Worm (Caenorhabditis elegans) whole organism, young adult: ENCODE results near the gene eng-1.

Source experiments
- B0035.1 ChIP-seq: sonication (generic microtip); optimal IDR thresholded peaks from 2 replicates; lab custom pipeline; 2016; ENCODE audit warnings: missing genetic modification characterization, mild to moderate bottlenecking, missing compliant biosample characterization, missing genotype, missing genetic modification reagents
- C17E4.6 ChIP-seq: fragments of 200-800 bp; sonication (Bioruptor generic); IDR thresholded peaks from 2 replicates; pipeline ENCODE4 v1.3.6; 2022; ENCODE audit warnings: missing genetic modification reagents, missing genetic modification characterization, missing compliant biosample characterization
- D2030.7 ChIP-seq: fragments of 200-800 bp; sonication (Bioruptor generic); IDR thresholded peaks from 2 replicates; pipeline ENCODE4 v1.3.6; 2022; ENCODE audit warnings: missing genetic modification reagents, missing genetic modification characterization, missing compliant biosample characterization
- F33H1.4 ChIP-seq: fragments of 200-800 bp; sonication (Bioruptor generic); IDR thresholded peaks from 2 replicates; pipeline ENCODE4 v1.3.6; 2022; ENCODE audit warnings: missing genetic modification reagents, missing genetic modification characterization, missing compliant biosample characterization
- F49E8.2 ChIP-seq: sonication (generic microtip); optimal IDR thresholded peaks from 3 replicates; lab custom pipeline; 2017; ENCODE audit warnings: missing genetic modification characterization, mild to moderate bottlenecking, missing compliant biosample characterization, antibody characterized with exemption, moderate library complexity; ENCODE audit not compliant: insufficient read depth
- F52B5.7 ChIP-seq: sonication (generic microtip); optimal IDR thresholded peaks from 2 replicates; lab custom pipeline; 2016; ENCODE audit warnings: mild to moderate bottlenecking, missing genetic modification characterization, missing compliant biosample characterization
- F55B11.4 ChIP-seq: sonication (generic microtip); optimal IDR thresholded peaks from 2 replicates; lab custom pipeline; 2016; ENCODE audit warnings: missing compliant biosample characterization, missing genetic modification characterization, borderline replicate concordance; ENCODE audit not compliant: insufficient read depth
- F57C9.4 ChIP-seq: sonication (generic microtip); optimal IDR thresholded peaks from 2 replicates; lab custom pipeline; 2017; ENCODE audit warnings: mild to moderate bottlenecking, missing genetic modification characterization, missing compliant biosample characterization
- Y53F4B.3 ChIP-seq: fragments of 200-800 bp; sonication (Bioruptor generic); IDR thresholded peaks from 2 replicates; pipeline ENCODE4 v1.3.6; 2022; ENCODE audit warnings: missing genetic modification reagents, missing genetic modification characterization, missing compliant biosample characterization
- Y79H2A.3 ChIP-seq: fragments of 200-800 bp; sonication (Bioruptor generic); conservative IDR thresholded peaks from 2 replicates; pipeline ENCODE4 v1.3.6; 2022; ENCODE audit warnings: missing genetic modification reagents, missing genetic modification characterization, missing compliant biosample characterization
- Y95B8A.8 ChIP-seq: fragments of 200-800 bp; sonication (Bioruptor generic); IDR thresholded peaks from 2 replicates; pipeline ENCODE4 v1.3.6; 2022; ENCODE audit warnings: missing genetic modification reagents, missing genetic modification characterization, missing compliant biosample characterization
- ama-1 ChIP-seq, 3 experiments: fragments of 150-350 bp in 1 of 3; sonication (generic microtip) in 2 of 3; optimal IDR thresholded peaks; 2 replicates each; lab custom pipeline; 2014 to 2018; ENCODE audit warnings: missing biosample characterization in 2 of 3, missing genetic modification characterization in 2 of 3, missing genetic modification reagents in 2 of 3
- aptf-2 ChIP-seq: fragments of 200-800 bp; sonication (Bioruptor generic); conservative IDR thresholded peaks from 2 replicates; pipeline ENCODE4 v1.3.6; 2022; ENCODE audit warnings: missing genetic modification reagents, missing genetic modification characterization, missing compliant biosample characterization
- aptf-3 ChIP-seq: fragments of 200-800 bp; sonication (Bioruptor generic); IDR thresholded peaks from 2 replicates; pipeline ENCODE4 v1.3.6; 2022; ENCODE audit warnings: missing genetic modification characterization, missing compliant biosample characterization
- atf-7 ChIP-seq: sonication (generic microtip); optimal IDR thresholded peaks from 2 replicates; lab custom pipeline; 2017; ENCODE audit warnings: mild to moderate bottlenecking, missing genetic modification characterization, missing compliant biosample characterization
- bed-1 ChIP-seq: fragments of 200-800 bp; sonication (Bioruptor generic); IDR thresholded peaks from 2 replicates; pipeline ENCODE4 v1.3.6; 2022; ENCODE audit warnings: missing genetic modification reagents, missing genetic modification characterization, missing compliant biosample characterization
- cebp-1 ChIP-seq, 2 experiments: fragments of 200-800 bp in 1 of 2; sonication (Bioruptor generic) in 1 of 2; sonication (generic microtip) in 1 of 2; IDR thresholded peaks in 1 of 2; optimal IDR thresholded peaks in 1 of 2; 2 replicates each; pipeline versions ENCODE4 v1.3.6 to Lab custom; 2017 to 2022; ENCODE audit warnings: missing compliant biosample characterization in 2 of 2, missing genetic modification characterization in 2 of 2, mild to moderate bottlenecking in 1 of 2, missing genetic modification reagents in 1 of 2, moderate library complexity in 1 of 2
- ceh-27 ChIP-seq: fragments of 200-800 bp; sonication (Bioruptor generic); optimal IDR thresholded peaks from 2 replicates; lab custom pipeline; 2018; ENCODE audit warnings: mild to moderate bottlenecking, missing genetic modification characterization, moderate library complexity, missing compliant biosample characterization
- ceh-40 ChIP-seq: fragments of 200-800 bp; sonication (Bioruptor generic); IDR thresholded peaks from 2 replicates; pipeline ENCODE4 v1.3.6; 2022; ENCODE audit warnings: missing genetic modification characterization, missing compliant biosample characterization
- ceh-58 ChIP-seq: fragments of 200-800 bp; sonication (Bioruptor generic); IDR thresholded peaks from 2 replicates; pipeline ENCODE4 v1.3.6; 2022; ENCODE audit warnings: missing genetic modification characterization, missing compliant biosample characterization
- dpl-1 ChIP-seq: fragments of 150-350 bp; optimal IDR thresholded peaks from 2 replicates; lab custom pipeline; 2014; ENCODE audit warnings: missing biosample characterization, missing genetic modification reagents, missing genetic modification characterization
- efl-1 ChIP-seq: fragments of 150-350 bp; optimal IDR thresholded peaks from 2 replicates; lab custom pipeline; 2014; ENCODE audit warnings: missing biosample characterization, missing genetic modification reagents, missing genetic modification characterization
- him-1 ChIP-seq: sonication (generic microtip); optimal IDR thresholded peaks from 2 replicates; lab custom pipeline; 2016; ENCODE audit warnings: missing genotype, missing genetic modification reagents, missing genetic modification characterization, missing compliant biosample characterization
- hlh-26 ChIP-seq: fragments of 200-800 bp; sonication (Bioruptor generic); conservative IDR thresholded peaks from 2 replicates; pipeline ENCODE4 v1.3.6; 2022; ENCODE audit warnings: missing genetic modification reagents, missing genetic modification characterization, missing compliant biosample characterization
- hmg-1.2 ChIP-seq: fragments of 200-800 bp; sonication (Bioruptor generic); IDR thresholded peaks from 2 replicates; pipeline ENCODE4 v1.3.6; 2022; ENCODE audit warnings: missing genetic modification reagents, missing genetic modification characterization, missing compliant biosample characterization
- hrde-1 ChIP-seq: sonication (generic microtip); optimal IDR thresholded peaks from 2 replicates; lab custom pipeline; 2016; ENCODE audit warnings: missing genetic modification characterization, mild to moderate bottlenecking, missing compliant biosample characterization, moderate library complexity, missing genotype, missing genetic modification reagents, borderline replicate concordance
- lir-1 ChIP-seq: fragments of 200-800 bp; sonication (Bioruptor generic); conservative IDR thresholded peaks from 2 replicates; pipeline ENCODE4 v1.3.6; 2022; ENCODE audit warnings: missing genetic modification reagents, missing genetic modification characterization, missing compliant biosample characterization
- madf-3 ChIP-seq: fragments of 200-800 bp; sonication (Bioruptor generic); IDR thresholded peaks from 2 replicates; pipeline ENCODE4 v1.3.6; 2022; ENCODE audit warnings: missing genetic modification reagents, missing genetic modification characterization, missing compliant biosample characterization
- madf-8 ChIP-seq: fragments of 200-800 bp; sonication (Bioruptor generic); conservative IDR thresholded peaks from 2 replicates; pipeline ENCODE4 v1.3.6; 2022; ENCODE audit warnings: missing genetic modification reagents, missing genetic modification characterization, missing compliant biosample characterization
- mcd-1 ChIP-seq: fragments of 200-800 bp; sonication (Bioruptor generic); IDR thresholded peaks from 2 replicates; pipeline ENCODE4 v1.3.6; 2022; ENCODE audit warnings: missing genetic modification reagents, missing genetic modification characterization, missing compliant biosample characterization
- mes-4 ChIP-seq: sonication (generic microtip); optimal IDR thresholded peaks from 2 replicates; lab custom pipeline; 2016; ENCODE audit warnings: missing genotype, missing genetic modification characterization, missing compliant biosample characterization
- nfya-1 ChIP-seq: sonication (generic microtip); optimal IDR thresholded peaks from 2 replicates; lab custom pipeline; 2017; ENCODE audit warnings: antibody characterized with exemption, missing compliant biosample characterization, missing genetic modification characterization, borderline replicate concordance; ENCODE audit not compliant: insufficient read depth
- nfya-2 ChIP-seq: fragments of 200-800 bp; sonication (Bioruptor generic); IDR thresholded peaks from 2 replicates; pipeline ENCODE4 v1.3.6; 2022; ENCODE audit warnings: missing genetic modification reagents, missing genetic modification characterization, missing compliant biosample characterization
- nhr-90 ChIP-seq: sonication (generic microtip); optimal IDR thresholded peaks from 2 replicates; lab custom pipeline; 2016; ENCODE audit warnings: missing genotype, mild to moderate bottlenecking, missing genetic modification characterization, missing compliant biosample characterization
- pbrm-1 ChIP-seq: fragments of 200-800 bp; sonication (Bioruptor generic); IDR thresholded peaks from 2 replicates; pipeline ENCODE4 v1.3.6; 2022; ENCODE audit warnings: missing genetic modification reagents, missing genetic modification characterization, missing compliant biosample characterization
- sdz-38 ChIP-seq: sonication (generic microtip); optimal IDR thresholded peaks from 2 replicates; lab custom pipeline; 2016; ENCODE audit warnings: missing genotype, missing genetic modification characterization, missing compliant biosample characterization
- snpc-4 ChIP-seq, 5 experiments: fragments of 150-350 bp in 1 of 5; sonication (generic microtip) in 4 of 5; optimal IDR thresholded peaks; 2 replicates each; lab custom pipeline; 2014 to 2018; ENCODE audit warnings: missing genetic modification characterization in 5 of 5, missing biosample characterization in 3 of 5, antibody characterized with exemption in 2 of 5, mild to moderate bottlenecking in 2 of 5, missing compliant biosample characterization in 2 of 5, missing genotype in 2 of 5, moderate library complexity in 2 of 5, missing genetic modification reagents in 1 of 5
- sptf-2 ChIP-seq: fragments of 200-800 bp; sonication (Bioruptor generic); optimal IDR thresholded peaks from 2 replicates; lab custom pipeline; 2018; ENCODE audit warnings: mild to moderate bottlenecking, missing genetic modification characterization, missing compliant biosample characterization
- tbx-9 ChIP-seq: sonication (generic microtip); optimal IDR thresholded peaks from 2 replicates; lab custom pipeline; 2016; ENCODE audit warnings: borderline replicate concordance, missing genetic modification characterization, inconsistent platforms, missing compliant biosample characterization
- unc-130 ChIP-seq: sonication (generic microtip); optimal IDR thresholded peaks from 2 replicates; lab custom pipeline; 2016; ENCODE audit warnings: missing genetic modification reagents, missing genetic modification characterization, missing compliant biosample characterization
- xnd-1 ChIP-seq: sonication (generic microtip); optimal IDR thresholded peaks from 2 replicates; lab custom pipeline; 2016; ENCODE audit warnings: missing genotype, missing genetic modification reagents, missing genetic modification characterization, missing compliant biosample characterization
- ztf-18 ChIP-seq: sonication (generic microtip); optimal IDR thresholded peaks from 2 replicates; lab custom pipeline; 2016; ENCODE audit warnings: missing genotype, mild to moderate bottlenecking, missing genetic modification characterization, missing compliant biosample characterization
- ztf-22 ChIP-seq: fragments of 200-800 bp; sonication (Bioruptor generic); optimal IDR thresholded peaks from 2 replicates; lab custom pipeline; 2018; ENCODE audit warnings: mild to moderate bottlenecking, missing genetic modification characterization, moderate library complexity, missing compliant biosample characterization
- ztf-25 ChIP-seq: fragments of 200-800 bp; sonication (Bioruptor generic); IDR thresholded peaks from 2 replicates; pipeline ENCODE4 v1.3.6; 2022; ENCODE audit warnings: missing genetic modification reagents, missing genetic modification characterization, missing compliant biosample characterization
- ztf-26 ChIP-seq: sonication (generic microtip); optimal IDR thresholded peaks from 2 replicates; lab custom pipeline; 2017; ENCODE audit warnings: missing genetic modification characterization, missing compliant biosample characterization
- ztf-28 ChIP-seq: fragments of 200-800 bp; sonication (Bioruptor generic); IDR thresholded peaks from 2 replicates; pipeline ENCODE4 v1.3.6; 2022; ENCODE audit warnings: missing genetic modification reagents, missing genetic modification characterization, missing compliant biosample characterization
- ztf-6 ChIP-seq: fragments of 200-800 bp; sonication (Bioruptor generic); IDR thresholded peaks from 2 replicates; pipeline ENCODE4 v1.3.6; 2022; ENCODE audit warnings: missing genetic modification reagents, missing genetic modification characterization, missing compliant biosample characterization

Gene eng-1

DNA sequence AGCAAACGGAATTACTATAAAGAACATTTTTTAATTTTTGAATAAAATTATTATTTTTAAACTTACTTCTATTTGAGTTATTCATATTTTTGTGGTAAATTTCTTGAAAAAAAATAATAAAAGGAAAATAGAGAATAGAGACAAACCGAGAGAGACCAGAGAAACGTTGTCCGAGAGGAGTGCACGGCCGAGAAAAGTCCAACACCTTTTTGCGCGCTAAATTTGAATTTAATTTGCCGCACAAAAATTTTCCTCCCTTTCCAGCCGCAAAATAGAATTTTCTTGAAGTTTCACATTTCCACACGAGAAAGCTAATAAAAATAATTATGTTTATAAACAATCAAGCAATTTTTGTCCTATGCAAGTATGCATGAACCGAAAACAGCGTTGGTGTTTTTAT lies 3.5 kb upstream of the eng-1 start, which contains the start of the genes F01F1.11 and F01F1.3 (continued):
- TF ChIP-seq ztf-18 (tag; lab: Kevin White, UChicago) (peak; percentile 10), Y79H2A.3 (GFP tag; lab: Robert Waterston, UW) (no peak), hmg-1.2 (GFP tag; lab: Robert Waterston, UW) (peak; percentile 14; the same call in 1 of the 2 replicates), ceh-58 (GFP tag; lab: Robert Waterston, UW) (no peak), ztf-6 (GFP tag; lab: Robert Waterston, UW) (no peak), ztf-22 (no peak), Y95B8A.8 (GFP tag; lab: Robert Waterston, UW) (no peak), C17E4.6 (GFP tag; lab: Robert Waterston, UW) (0 out of 2 replicates have a peak, but pooled peaks have one; percentile 28), aptf-3 (GFP tag; lab: Robert Waterston, UW) (no peak), nfya-2 (GFP tag; lab: Robert Waterston, UW) (no peak), D2030.7 (peak; percentile 69), madf-8 (0 out of 2 replicates have a peak, but pooled peaks have one; percentile 25), lir-1 (GFP tag; lab: Robert Waterston, UW) (no peak), ceh-27 (GFP tag; lab: Kevin White, UChicago) (peak; percentile 72), F49E8.2 (tag; lab: Kevin White, UChicago) (peak; percentile 42), him-1 (tag; lab: Kevin White, UChicago) (peak; percentile 31), hlh-26 (GFP tag; lab: Robert Waterston, UW) (no peak), mes-4 (tag; lab: Kevin White, UChicago) (no peak), Y53F4B.3 (GFP tag; lab: Robert Waterston, UW) (no peak), F57C9.4 (tag; lab: Kevin White, UChicago) (no peak), F33H1.4 (GFP tag; lab: Robert Waterston, UW) (peak; percentile 63), hrde-1 (tag; lab: Kevin White, UChicago) (no peak), ztf-28 (GFP tag; lab: Robert Waterston, UW) (peak; percentile 72; the same call in 1 of the 2 replicates), F55B11.4 (no peak), efl-1 (GFP tag; lab: Kevin White, UChicago) (peak; percentile 80), mcd-1 (GFP tag; lab: Robert Waterston, UW) (peak; percentile 77), snpc-4 (GFP tag; optimal IDR thresholded peaks at IDR 0.05; lab: Kevin White, UChicago) (no peak), snpc-4 (tag; optimal IDR thresholded peaks at IDR 0.05; lab: Kevin White, UChicago) (peak in 2 of 4 experiments; percentile 13 to 17), B0035.1 (tag; lab: Kevin White, UChicago) (no peak), cebp-1 (GFP tag; IDR thresholded peaks at IDR 0.05; lab: Robert Waterston, UW) (no peak), cebp-1 (tag; optimal IDR thresholded peaks at IDR 0.05; lab: Kevin White, UChicago) (peak; percentile 37), dpl-1 (GFP tag; lab: Kevin White, UChicago) (peak; percentile 81), nfya-1 (tag; lab: Kevin White, UChicago) (no peak), ztf-26 (tag; lab: Kevin White, UChicago) (no peak), ama-1 (optimal IDR thresholded peaks at IDR 0.05; lab: Kevin White, UChicago) (no peak), ama-1 (GFP tag; optimal IDR thresholded peaks at IDR 0.05; lab: Kevin White, UChicago) (no peak), xnd-1 (tag; lab: Kevin White, UChicago) (no peak), F52B5.7 (tag; lab: Kevin White, UChicago) (no peak), pbrm-1 (GFP tag; lab: Robert Waterston, UW) (peak; percentile 57; the same call in 1 of the 2 replicates), nhr-90 (tag; lab: Kevin White, UChicago) (no peak), sdz-38 (tag; lab: Kevin White, UChicago) (no peak), aptf-2 (GFP tag; lab: Robert Waterston, UW) (0 out of 2 replicates have a peak, but pooled peaks have one; percentile 52), bed-1 (no peak), madf-3 (GFP tag; lab: Robert Waterston, UW) (no peak), unc-130 (GFP tag; lab: Kevin White, UChicago) (peak; percentile 91), atf-7 (tag; lab: Kevin White, UChicago) (no peak), ceh-40 (GFP tag; lab: Robert Waterston, UW) (no peak), sptf-2 (GFP tag; lab: Kevin White, UChicago) (no peak), ztf-25 (GFP tag; lab: Robert Waterston, UW) (no peak), tbx-9 (tag; lab: Kevin White, UChicago) (no peak)
